Fruit fly (Drosophila melanogaster): ENCODE results near the gene cl.

Gene cl

dm6 chr2L:5502868-5503267, 17.1 kb upstream of the cl start:
- TF ChIP-seq sv (GFP tag; optimal IDR thresholded peaks at IDR 0.05) = no peak
- no peak for TF ChIP-seq Vsx2 (GFP tag; optimal IDR thresholded peaks at IDR 0.05; ENCODE audit: partially characterized antibody)
- TF ChIP-seq dl (GFP tag; optimal IDR thresholded peaks at IDR 0.05; ENCODE audit: insufficient read depth in 1 of 2, partially characterized antibody in 2 of 2) = no peak
- no peak for TF ChIP-seq Hr83 (GFP tag; optimal IDR thresholded peaks at IDR 0.05; ENCODE audit: poor library complexity, severe bottlenecking)
- TF ChIP-seq N (GFP tag; optimal IDR thresholded peaks at IDR 0.05) = no peak
- TF ChIP-seq brk (GFP tag; optimal IDR thresholded peaks at IDR 0.05) = no peak
- no peak for TF ChIP-seq Sp1 (GFP tag; optimal IDR thresholded peaks at IDR 0.05)
- TF ChIP-seq HLH106 (tag; optimal IDR thresholded peaks at IDR 0.05) = no peak
- TF ChIP-seq foxo (GFP tag; optimal IDR thresholded peaks at IDR 0.05) = no peak
- no peak for TF ChIP-seq jim (GFP tag; optimal IDR thresholded peaks at IDR 0.05)
- no peak for TF ChIP-seq OdsH (GFP tag; optimal IDR thresholded peaks at IDR 0.05)
- TF ChIP-seq Hnf4 (GFP tag; optimal IDR thresholded peaks at IDR 0.05) = no peak
- TF ChIP-seq fru (GFP tag; optimal IDR thresholded peaks at IDR 0.05) = no peak
- TF ChIP-seq Rel (GFP tag; optimal IDR thresholded peaks at IDR 0.05) = no peak
- TF ChIP-seq Rel (tag; optimal IDR thresholded peaks at IDR 0.05) = no peak
- no peak for TF ChIP-seq lola (GFP tag; optimal IDR thresholded peaks at IDR 0.05)

- TF ChIP-seq Abd-B (GFP tag; optimal IDR thresholded peaks at IDR 0.05) = no peak
- no peak for TF ChIP-seq jim (GFP tag; optimal IDR thresholded peaks at IDR 0.05)
- no peak for TF ChIP-seq lola (GFP tag; optimal IDR thresholded peaks at IDR 0.05)
- no peak for TF ChIP-seq dmrt93B (GFP tag; optimal IDR thresholded peaks at IDR 0.05)
- no peak for TF ChIP-seq Rel (GFP tag; optimal IDR thresholded peaks at IDR 0.05)
- no peak for TF ChIP-seq Rel (tag; optimal IDR thresholded peaks at IDR 0.05)
- peak; percentile 28 for TF ChIP-seq ey (GFP tag; optimal IDR thresholded peaks at IDR 0.05)
- TF ChIP-seq Sp1 (GFP tag; optimal IDR thresholded peaks at IDR 0.05) = peak; percentile 32
- no peak for TF ChIP-seq GATAd (GFP tag; optimal IDR thresholded peaks at IDR 0.05)
- no peak for TF ChIP-seq dl (GFP tag; optimal IDR thresholded peaks at IDR 0.05; ENCODE audit: insufficient read depth in 1 of 2, partially characterized antibody in 2 of 2)
- TF ChIP-seq Dif (GFP tag; optimal IDR thresholded peaks at IDR 0.05; ENCODE audit: partially characterized antibody) = no peak
- no peak for TF ChIP-seq Hr83 (GFP tag; optimal IDR thresholded peaks at IDR 0.05; ENCODE audit: poor library complexity, severe bottlenecking)
- no peak for TF ChIP-seq Myc (optimal IDR thresholded peaks at IDR 0.05)
- TF ChIP-seq CG9705 (GFP tag; optimal IDR thresholded peaks at IDR 0.05) = no peak
- no peak for TF ChIP-seq tai (GFP tag; optimal IDR thresholded peaks at IDR 0.05)
- peak; percentile 19 for TF ChIP-seq h (GFP tag; optimal IDR thresholded peaks at IDR 0.05)
- TF ChIP-seq pan (optimal IDR thresholded peaks at IDR 0.05) = no peak
- TF ChIP-seq brk (GFP tag; optimal IDR thresholded peaks at IDR 0.05) = no peak
- TF ChIP-seq psq (GFP tag; optimal IDR thresholded peaks at IDR 0.05) = peak; percentile 30
- peak; percentile 40 for TF ChIP-seq OdsH (GFP tag; optimal IDR thresholded peaks at IDR 0.05)
- TF ChIP-seq br (GFP tag; optimal IDR thresholded peaks at IDR 0.05) = peak; percentile 40
- TF ChIP-seq Hr78 (GFP tag; optimal IDR thresholded peaks at IDR 0.05) = no peak
- TF ChIP-seq foxo (GFP tag; optimal IDR thresholded peaks at IDR 0.05) = peak in 1 of 2 experiments; percentile 34
- TF ChIP-seq sage (GFP tag; optimal IDR thresholded peaks at IDR 0.05) = no peak
- TF ChIP-seq Dfd (GFP tag; optimal IDR thresholded peaks at IDR 0.05) = no peak
- TF ChIP-seq CG32264 (GFP tag; optimal IDR thresholded peaks at IDR 0.05) = no peak
- TF ChIP-seq Hnf4 (GFP tag; optimal IDR thresholded peaks at IDR 0.05) = peak; percentile 61
- no peak for TF ChIP-seq sv (GFP tag; optimal IDR thresholded peaks at IDR 0.05)
- no peak for TF ChIP-seq Vsx2 (GFP tag; optimal IDR thresholded peaks at IDR 0.05; ENCODE audit: partially characterized antibody)
- no peak for TF ChIP-seq usp (GFP tag; optimal IDR thresholded peaks at IDR 0.05)
- TF ChIP-seq fru (GFP tag; optimal IDR thresholded peaks at IDR 0.05) = peak; percentile 55
- peak; percentile 12 for TF ChIP-seq HLH106 (tag; optimal IDR thresholded peaks at IDR 0.05)
Observed at dm6 chr2L:5505130-5505529, 14.8 kb upstream of the cl start.

- TF ChIP-seq br (GFP tag; optimal IDR thresholded peaks at IDR 0.05) = no peak
- no peak for TF ChIP-seq GATAd (GFP tag; optimal IDR thresholded peaks at IDR 0.05)
- TF ChIP-seq pan (optimal IDR thresholded peaks at IDR 0.05) = no peak
- TF ChIP-seq OdsH (GFP tag; optimal IDR thresholded peaks at IDR 0.05) = no peak
- TF ChIP-seq foxo (GFP tag; optimal IDR thresholded peaks at IDR 0.05) = no peak
- TF ChIP-seq Dif (GFP tag; optimal IDR thresholded peaks at IDR 0.05; ENCODE audit: partially characterized antibody) = no peak
- no peak for TF ChIP-seq usp (GFP tag; optimal IDR thresholded peaks at IDR 0.05)
- no peak for TF ChIP-seq Dfd (GFP tag; optimal IDR thresholded peaks at IDR 0.05)
- TF ChIP-seq dmrt93B (GFP tag; optimal IDR thresholded peaks at IDR 0.05) = no peak
- TF ChIP-seq woc (GFP tag; optimal IDR thresholded peaks at IDR 0.05) = no peak
- TF ChIP-seq Hr78 (GFP tag; optimal IDR thresholded peaks at IDR 0.05) = no peak
- TF ChIP-seq Sp1 (GFP tag; optimal IDR thresholded peaks at IDR 0.05) = no peak
- TF ChIP-seq lola (GFP tag; optimal IDR thresholded peaks at IDR 0.05) = no peak
- TF ChIP-seq Vsx2 (GFP tag; optimal IDR thresholded peaks at IDR 0.05; ENCODE audit: partially characterized antibody) = no peak
Observed at dm6 chr2L:5507082-5507481, 12.9 kb upstream of the cl start.

Data from whole organism, wandering third instar larva.